Worm (Caenorhabditis elegans) whole organism, L1 larva: ENCODE measurements around the gene myrf-1.

Experiments
- C34B4.2 ChIP-seq: sonication (generic microtip); optimal IDR thresholded peaks from 2 replicates; lab custom pipeline; 2017; ENCODE audit warnings: mild to moderate bottlenecking, missing genetic modification characterization, missing compliant biosample characterization
- alr-1 ChIP-seq: fragments of 200-800 bp; sonication (Bioruptor generic); optimal IDR thresholded peaks from 2 replicates; lab custom pipeline; 2018; ENCODE audit warnings: borderline replicate concordance, mild to moderate bottlenecking, missing genetic modification characterization, missing compliant biosample characterization
- efl-1 ChIP-seq, 4 experiments: fragments of 150-350 bp; optimal IDR thresholded peaks in 3 of 4; peaks in 1 of 4; 1 replicate in 1 of 4; 2 replicates in 3 of 4; lab custom pipeline; 2014; ENCODE audit warnings: missing biosample characterization in 2 of 4, missing genetic modification characterization in 2 of 4, missing genetic modification reagents in 2 of 4
- fkh-10 ChIP-seq: sonication (generic microtip); optimal IDR thresholded peaks from 2 replicates; lab custom pipeline; 2017; ENCODE audit warnings: missing biosample characterization, missing genetic modification reagents, missing genetic modification characterization
- jun-1 ChIP-seq: fragments of 150-350 bp; optimal IDR thresholded peaks from 2 replicates; lab custom pipeline; 2014; ENCODE audit warnings: missing biosample characterization, missing genetic modification reagents, missing genetic modification characterization
- lin-13 ChIP-seq: fragments of 150-350 bp; optimal IDR thresholded peaks from 2 replicates; lab custom pipeline; 2014; ENCODE audit warnings: missing biosample characterization, missing genetic modification reagents, missing genetic modification characterization
- nhr-237 ChIP-seq: fragments of 150-350 bp; optimal IDR thresholded peaks from 2 replicates; lab custom pipeline; 2014; ENCODE audit warnings: missing biosample characterization, missing genetic modification characterization
- nhr-77 ChIP-seq: fragments of 150-350 bp; optimal IDR thresholded peaks from 2 replicates; lab custom pipeline; 2014; ENCODE audit warnings: missing biosample characterization, missing genetic modification characterization
- rnt-1 ChIP-seq: sonication (generic microtip); optimal IDR thresholded peaks from 2 replicates; lab custom pipeline; 2016; ENCODE audit warnings: mild to moderate bottlenecking, missing genetic modification characterization, moderate library complexity, missing compliant biosample characterization
- sptf-1 ChIP-seq: fragments of 150-350 bp; optimal IDR thresholded peaks from 2 replicates; lab custom pipeline; 2014; ENCODE audit warnings: missing biosample characterization, missing genetic modification characterization
- unc-62 ChIP-seq: fragments of 150-350 bp; optimal IDR thresholded peaks from 2 replicates; lab custom pipeline; 2014; ENCODE audit warnings: missing biosample characterization, missing genetic modification reagents, missing genetic modification characterization
- ztf-4 ChIP-seq: fragments of 150-350 bp; optimal IDR thresholded peaks from 2 replicates; lab custom pipeline; 2014; ENCODE audit warnings: missing biosample characterization, missing genetic modification characterization

DNA sequence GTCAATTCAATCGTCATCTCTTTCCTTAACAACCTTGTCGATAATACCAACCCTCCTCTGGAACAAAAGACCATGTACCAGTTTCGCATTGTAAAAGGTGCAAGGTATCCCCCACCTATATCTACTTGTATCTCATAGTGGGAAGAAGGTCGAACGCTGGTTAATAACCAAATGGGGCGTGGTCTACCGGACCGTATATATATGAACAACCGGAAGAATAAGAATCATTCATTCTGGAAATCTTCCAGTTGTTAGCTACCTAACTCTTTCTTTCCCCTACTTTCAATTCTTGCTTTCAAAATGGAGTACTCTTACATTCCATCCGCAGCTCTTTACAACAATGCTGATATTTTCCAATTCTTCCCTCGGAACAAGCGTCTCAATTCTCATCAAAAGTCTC, 41.1 kb downstream of the myrf-1 start, which contains the start of gene ZK673.5:
- TF ChIP-seq rnt-1 (tag; lab: Kevin White, UChicago) (no peak), nhr-77 (tag; lab: Kevin White, UChicago) (no peak), alr-1 (tag; lab: Kevin White, UChicago) (no peak), fkh-10 (GFP tag; lab: Kevin White, UChicago) (no peak), jun-1 (tag; lab: Kevin White, UChicago) (no peak), lin-13 (GFP tag; lab: Kevin White, UChicago) (no peak), efl-1 (optimal IDR thresholded peaks at IDR 0.05; lab: Kevin White, UChicago) (no peak), efl-1 (GFP tag; optimal IDR thresholded peaks at IDR 0.05 in 1 of 2; lab: Kevin White, UChicago) (no peak), ztf-4 (tag; lab: Kevin White, UChicago) (no peak), nhr-237 (tag; lab: Kevin White, UChicago) (no peak), unc-62 (GFP tag; lab: Kevin White, UChicago) (no peak), C34B4.2 (tag; lab: Kevin White, UChicago) (no peak), sptf-1 (tag; lab: Kevin White, UChicago) (no peak)
